Fruit fly (Drosophila melanogaster): ENCODE data around the gene CG10591.

dm6 chr3L:5578595-5578994 lies 20.9 kb downstream of the CG10591 start:
- TF ChIP-seq CTCF (optimal IDR thresholded peaks at IDR 0.05): no peak
- TF ChIP-seq CG8478 (optimal IDR thresholded peaks at IDR 0.05): no peak

All from S2 (cell line).